Worm (Caenorhabditis elegans) whole organism, mixed stage, embryonic: ENCODE measurements around the gene chil-17.

ENCODE experiments used
- elt-1 ChIP-seq: sonication (generic microtip); optimal IDR thresholded peaks from 2 replicates; lab custom pipeline; 2017; ENCODE audit warnings: missing genetic modification characterization, mild to moderate bottlenecking, missing compliant biosample characterization, antibody characterized with exemption, moderate library complexity, borderline replicate concordance; ENCODE audit not compliant: insufficient read depth
- mab-5 ChIP-seq: fragments of 150-350 bp; optimal IDR thresholded peaks from 2 replicates; lab custom pipeline; 2014; ENCODE audit warnings: missing biosample characterization, missing genetic modification characterization

ce11 chrII:9441838-9442237, 1.9 kb upstream of the chil-17 start, which contains the start of gene chil-16:
- no peak for TF ChIP-seq mab-5
- no peak for TF ChIP-seq elt-1 (tag; lab: Kevin White, UChicago)
